Worm (Caenorhabditis elegans) whole organism, L3 larva: Measurements from ENCODE around the gene gcy-33.
"Not testable (repeated sequence)": the region's sequence is repeated elsewhere in the genome, so short reads cannot be mapped to it uniquely, and the experiment has no call there.

Experiments
- R02D3.7 ChIP-seq: fragments of 150-350 bp; optimal IDR thresholded peaks from 2 replicates; lab custom pipeline; 2014; ENCODE audit warnings: missing biosample characterization, missing genetic modification characterization
- ZK546.5 ChIP-seq: sonication (generic microtip); optimal IDR thresholded peaks from 2 replicates; lab custom pipeline; 2017; ENCODE audit warnings: missing biosample characterization, missing genetic modification characterization
- ceh-28 ChIP-seq: fragments of 150-350 bp; optimal IDR thresholded peaks from 2 replicates; lab custom pipeline; 2014; ENCODE audit warnings: missing biosample characterization, missing genetic modification reagents, missing genetic modification characterization
- ceh-9 ChIP-seq: sonication (generic microtip); optimal IDR thresholded peaks from 2 replicates; lab custom pipeline; 2018; ENCODE audit warnings: missing biosample characterization, missing genetic modification characterization
- daf-12 ChIP-seq: fragments of 150-350 bp; optimal IDR thresholded peaks from 2 replicates; lab custom pipeline; 2014; ENCODE audit warnings: missing biosample characterization, missing genetic modification reagents, missing genetic modification characterization
- egl-27 ChIP-seq: sonication (generic microtip); optimal IDR thresholded peaks from 4 replicates; lab custom pipeline; 2017; ENCODE audit warnings: missing biosample characterization, missing genetic modification reagents, missing genetic modification characterization
- egl-5 ChIP-seq: fragments of 150-350 bp; optimal IDR thresholded peaks from 2 replicates; lab custom pipeline; 2017; ENCODE audit warnings: missing biosample characterization, missing genetic modification reagents, missing genetic modification characterization, inconsistent platforms
- elt-1 ChIP-seq: fragments of 150-350 bp; optimal IDR thresholded peaks from 2 replicates; lab custom pipeline; 2014; ENCODE audit warnings: missing biosample characterization, missing genetic modification characterization
- elt-2 ChIP-seq: sonication (generic microtip); optimal IDR thresholded peaks from 2 replicates; lab custom pipeline; 2016; ENCODE audit warnings: missing genetic modification reagents, mild to moderate bottlenecking, missing genetic modification characterization, missing compliant biosample characterization
- elt-3 ChIP-seq, 3 experiments: fragments of 150-350 bp in 1 of 3; sonication (generic microtip) in 2 of 3; optimal IDR thresholded peaks; 2 replicates in 2 of 3; 4 replicates in 1 of 3; lab custom pipeline; 2014 to 2017; ENCODE audit warnings: missing biosample characterization in 3 of 3, missing genetic modification characterization in 3 of 3
- fkh-10 ChIP-seq: sonication (generic microtip); optimal IDR thresholded peaks from 2 replicates; lab custom pipeline; 2017; ENCODE audit warnings: missing biosample characterization, missing genetic modification reagents, missing genetic modification characterization
- fkh-2 ChIP-seq: fragments of 150-350 bp; optimal IDR thresholded peaks from 2 replicates; lab custom pipeline; 2014; ENCODE audit warnings: missing biosample characterization, missing genetic modification reagents, missing genetic modification characterization
- fos-1 ChIP-seq: fragments of 150-350 bp; optimal IDR thresholded peaks from 2 replicates; lab custom pipeline; 2014; ENCODE audit warnings: missing biosample characterization, missing genetic modification characterization
- hmg-11 ChIP-seq: sonication (generic microtip); optimal IDR thresholded peaks from 2 replicates; lab custom pipeline; 2016; ENCODE audit warnings: missing genetic modification characterization, missing compliant biosample characterization
- jun-1 ChIP-seq: fragments of 150-350 bp; optimal IDR thresholded peaks from 2 replicates; lab custom pipeline; 2014; ENCODE audit warnings: missing biosample characterization, missing genetic modification reagents, missing genetic modification characterization
- lin-15B ChIP-seq: fragments of 150-350 bp; optimal IDR thresholded peaks from 2 replicates; lab custom pipeline; 2014; ENCODE audit warnings: missing biosample characterization, missing genetic modification characterization
- lin-39 ChIP-seq: fragments of 150-350 bp; optimal IDR thresholded peaks from 2 replicates; lab custom pipeline; 2018; ENCODE audit warnings: missing biosample characterization, missing genetic modification reagents, missing genetic modification characterization
- lsy-12 ChIP-seq: sonication (generic microtip); optimal IDR thresholded peaks from 2 replicates; lab custom pipeline; 2016; ENCODE audit warnings: mild to moderate bottlenecking, missing genetic modification characterization, missing compliant biosample characterization
- mdl-1 ChIP-seq: fragments of 150-350 bp; optimal IDR thresholded peaks from 2 replicates; lab custom pipeline; 2014; ENCODE audit warnings: missing biosample characterization, missing genetic modification characterization
- nfya-1 ChIP-seq: sonication (generic microtip); optimal IDR thresholded peaks from 2 replicates; lab custom pipeline; 2017; ENCODE audit warnings: missing genetic modification characterization, mild to moderate bottlenecking, missing compliant biosample characterization, antibody characterized with exemption, moderate library complexity; ENCODE audit not compliant: insufficient read depth
- nhr-11 ChIP-seq: fragments of 150-350 bp; optimal IDR thresholded peaks from 2 replicates; lab custom pipeline; 2014; ENCODE audit warnings: missing biosample characterization, missing genetic modification characterization
- nhr-23 ChIP-seq: fragments of 150-350 bp; optimal IDR thresholded peaks from 2 replicates; lab custom pipeline; 2014; ENCODE audit warnings: missing biosample characterization, missing genetic modification reagents, missing genetic modification characterization
- nhr-67 ChIP-seq: fragments of 150-350 bp; optimal IDR thresholded peaks from 2 replicates; lab custom pipeline; 2014; ENCODE audit warnings: missing biosample characterization, missing genetic modification characterization
- pha-4 ChIP-seq: fragments of 150-350 bp; optimal IDR thresholded peaks from 2 replicates; lab custom pipeline; 2014; ENCODE audit warnings: missing biosample characterization, missing genetic modification reagents, missing genetic modification characterization
- pqm-1 ChIP-seq: fragments of 150-350 bp; optimal IDR thresholded peaks from 2 replicates; lab custom pipeline; 2017; ENCODE audit warnings: missing biosample characterization, missing genetic modification characterization, inconsistent platforms
- sea-2 ChIP-seq: fragments of 150-350 bp; sonication (generic microtip); optimal IDR thresholded peaks from 4 replicates; lab custom pipeline; 2014; ENCODE audit warnings: missing biosample characterization, missing genetic modification reagents, missing genetic modification characterization
- skn-1 ChIP-seq: fragments of 150-350 bp; optimal IDR thresholded peaks from 2 replicates; lab custom pipeline; 2014; ENCODE audit warnings: missing biosample characterization, missing genetic modification characterization
- snpc-4 ChIP-seq: fragments of 150-350 bp; optimal IDR thresholded peaks from 2 replicates; lab custom pipeline; 2014; ENCODE audit warnings: missing biosample characterization, missing genetic modification characterization
- unc-39 ChIP-seq: sonication (generic microtip); optimal IDR thresholded peaks from 4 replicates; lab custom pipeline; 2017; ENCODE audit warnings: missing biosample characterization, missing genetic modification characterization
- unc-62 ChIP-seq: fragments of 150-350 bp; sonication (generic microtip); optimal IDR thresholded peaks from 4 replicates; lab custom pipeline; 2014; ENCODE audit warnings: missing biosample characterization, missing genetic modification reagents, missing genetic modification characterization
- ztf-11 ChIP-seq: fragments of 150-350 bp; optimal IDR thresholded peaks from 2 replicates; lab custom pipeline; 2014; ENCODE audit warnings: missing biosample characterization, missing genetic modification characterization
- ztf-4 ChIP-seq: fragments of 150-350 bp; optimal IDR thresholded peaks from 2 replicates; lab custom pipeline; 2014; ENCODE audit warnings: missing biosample characterization, missing genetic modification characterization

The gcy-33 gene

DNA sequence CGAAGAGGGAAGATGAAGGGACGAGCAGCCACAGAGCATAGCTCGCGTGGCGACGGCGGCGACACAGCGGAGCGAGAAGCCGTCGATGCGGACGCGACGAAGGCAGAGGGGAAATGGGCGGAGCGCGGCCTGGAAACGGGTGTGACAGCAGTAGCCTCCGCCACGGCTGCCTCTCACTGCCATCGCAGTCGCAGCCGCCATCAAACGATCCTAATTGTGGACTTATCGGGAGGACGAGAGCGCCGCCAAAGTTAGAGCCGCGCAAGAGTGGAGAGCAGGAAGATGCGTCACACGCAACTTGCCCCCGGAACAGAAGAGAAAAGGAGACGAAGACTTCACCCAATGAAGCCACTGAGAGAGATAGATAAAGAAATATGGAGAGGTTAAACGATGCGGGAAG is 22.7 kb upstream of the gcy-33 start:
- peak; percentile 76 for TF ChIP-seq lin-39 (tag; lab: Kevin White, UChicago)
- peak; percentile 12 for TF ChIP-seq snpc-4 (tag; lab: Kevin White, UChicago)
- TF ChIP-seq ztf-11, result no peak
- peak; percentile 51 for TF ChIP-seq nfya-1
- TF ChIP-seq fkh-10 (GFP tag; lab: Kevin White, UChicago), result peak; percentile 39
- TF ChIP-seq egl-27, result no peak
- TF ChIP-seq hmg-11 (tag; lab: Kevin White, UChicago), result peak; percentile 63
- TF ChIP-seq egl-5, result peak; percentile 17

DNA sequence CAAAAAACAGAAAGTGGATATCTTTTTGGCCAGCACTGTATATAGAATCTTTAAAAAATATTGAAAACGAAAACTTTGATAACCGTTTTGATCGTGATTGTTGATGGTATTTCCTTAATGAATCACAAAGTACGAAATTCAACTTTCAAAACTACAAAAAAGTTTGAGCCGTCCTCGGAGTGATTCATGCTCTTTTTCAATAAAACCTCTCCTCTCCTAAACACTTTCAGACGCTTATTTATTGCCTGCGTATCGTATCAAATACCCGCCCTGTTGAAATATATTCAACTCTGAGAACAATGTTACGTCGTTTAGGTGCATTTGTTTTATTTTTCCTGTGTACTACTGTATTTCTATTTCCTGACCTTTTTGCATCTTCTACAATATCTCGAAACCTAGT is 19.3 kb upstream of the gcy-33 start:
- TF ChIP-seq egl-5 (no peak), mdl-1 (tag; lab: Kevin White, UChicago) (no peak), daf-12 (no peak), fos-1 (tag; lab: Kevin White, UChicago) (no peak), elt-1 (no peak), pqm-1 (tag; lab: Kevin White, UChicago) (peak; percentile 70), ceh-28 (tag; lab: Kevin White, UChicago) (no peak), pha-4 (tag; lab: Kevin White, UChicago) (no peak), fkh-2 (no peak), ZK546.5 (tag; lab: Kevin White, UChicago) (no peak), ceh-9 (no peak), skn-1 (tag; lab: Kevin White, UChicago) (no peak), R02D3.7 (tag; lab: Kevin White, UChicago) (no peak), elt-2 (tag; lab: Kevin White, UChicago) (peak; percentile 39), egl-27 (no peak), lin-39 (tag; lab: Kevin White, UChicago) (no peak), nhr-23 (tag; lab: Kevin White, UChicago) (no peak)

DNA sequence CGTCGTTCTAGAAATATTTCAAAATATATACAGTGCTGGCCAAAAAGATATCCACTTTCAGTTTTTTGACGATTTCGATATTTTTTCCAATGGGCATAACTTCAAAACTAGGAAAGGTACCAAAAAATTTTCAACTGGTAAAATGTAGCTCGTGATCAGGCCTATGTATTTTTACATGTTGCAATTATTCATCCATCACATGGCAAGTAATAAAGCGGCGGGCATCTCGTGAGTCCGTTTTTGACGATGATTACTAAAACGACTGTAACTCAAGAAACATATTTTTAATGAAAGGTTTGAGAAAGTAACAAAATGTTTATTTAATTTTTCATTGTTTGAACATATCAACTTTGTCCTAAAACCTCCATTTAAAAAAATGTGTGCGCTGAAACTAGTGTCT is 18.4 kb upstream of the gcy-33 start, which contains the start of gene F10C2.3:
Gene F10C2.3 (plus strand): TSS at position 301 of the 400 bp plus-strand sequence.
- not testable (repeated sequence) for TF ChIP-seq nfya-1; jun-1 (tag; lab: Kevin White, UChicago); elt-1

DNA sequence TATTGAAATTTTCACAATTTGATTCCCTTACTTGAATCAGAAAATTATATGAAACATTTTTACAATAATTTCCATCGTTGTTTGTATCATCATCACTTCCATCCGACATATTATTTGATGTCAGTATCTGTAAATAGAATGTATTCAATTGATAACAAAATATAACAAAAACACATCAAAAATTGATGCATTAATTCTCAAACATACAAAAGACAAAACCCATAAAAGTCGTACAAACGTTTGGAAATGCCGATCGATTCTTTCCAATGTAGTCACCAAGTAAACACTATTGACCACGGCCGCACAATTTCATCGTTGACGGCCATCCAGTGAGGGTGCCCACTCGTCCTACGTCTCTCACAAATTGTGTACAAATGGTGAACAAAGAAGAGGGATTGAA is 11.7 kb upstream of the gcy-33 start, which contains the start of gene add-2:
Gene add-2 (minus strand): TSS at position 109 of the 400 bp plus-strand sequence.
- TF ChIP-seq elt-2 (tag; lab: Kevin White, UChicago), result peak; percentile 52
- no peak for TF ChIP-seq fkh-10 (GFP tag; lab: Kevin White, UChicago)
- TF ChIP-seq jun-1 (tag; lab: Kevin White, UChicago), result no peak
- no peak for TF ChIP-seq egl-27
- TF ChIP-seq pqm-1 (tag; lab: Kevin White, UChicago), result peak; percentile 50
- TF ChIP-seq pha-4 (tag; lab: Kevin White, UChicago), result peak; percentile 65
- no peak for TF ChIP-seq nhr-11
- TF ChIP-seq, all 47 proteins: peak for 3

DNA sequence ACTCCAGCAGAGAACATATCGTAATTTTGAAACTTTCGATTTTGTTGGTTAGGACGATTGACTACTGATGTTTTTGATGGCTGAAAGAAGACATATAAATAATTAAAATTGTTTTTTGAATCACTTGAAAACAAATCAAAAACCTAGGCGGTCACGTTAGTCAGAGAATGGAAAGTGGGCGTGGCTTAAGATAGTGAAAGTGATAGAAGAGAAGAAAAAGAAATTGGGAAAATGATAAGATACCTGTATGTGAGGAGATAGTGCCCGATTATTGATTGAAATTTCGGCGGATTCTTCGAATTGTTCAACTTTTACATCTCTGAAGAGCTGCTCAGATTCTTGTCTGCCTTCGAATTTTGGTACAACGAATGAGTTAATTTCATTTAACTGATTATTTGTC is 10.1 kb upstream of the gcy-33 start:
- peak in 1 of 3 experiments; percentile 16 for TF ChIP-seq elt-3 (tag; optimal IDR thresholded peaks at IDR 0.05; lab: Kevin White, UChicago)
- no peak for TF ChIP-seq nhr-67 (tag; lab: Kevin White, UChicago)
- peak; percentile 0 for TF ChIP-seq elt-2 (tag; lab: Kevin White, UChicago)
- TF ChIP-seq ceh-28 (tag; lab: Kevin White, UChicago), result no peak
- TF ChIP-seq ztf-4 (tag; lab: Kevin White, UChicago), result no peak
- no peak for TF ChIP-seq fkh-10 (GFP tag; lab: Kevin White, UChicago)
- TF ChIP-seq lin-15B, result no peak

DNA sequence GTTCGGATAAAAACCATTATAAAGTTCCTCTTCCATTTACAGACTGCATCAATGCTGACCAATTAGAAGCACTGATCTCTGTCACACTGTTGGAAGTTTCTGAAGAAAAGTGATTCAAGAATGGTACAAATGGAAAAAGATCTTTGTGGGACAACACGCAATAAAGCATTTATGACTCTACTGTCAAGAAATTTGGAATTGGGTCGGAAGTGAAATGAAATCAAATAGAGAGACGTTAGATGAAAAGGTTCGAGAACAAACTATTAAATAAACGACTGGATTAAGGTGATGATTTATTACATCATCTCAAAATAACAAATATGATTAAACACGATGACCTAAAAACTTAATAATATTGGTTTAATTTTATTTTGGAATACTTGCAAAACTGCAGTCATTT is 4.9 kb upstream of the gcy-33 start, which contains the start of gene F57F5.3:
Gene F57F5.3 (minus strand): TSS at position 101 of the 400 bp plus-strand sequence.
- TF ChIP-seq elt-1 (no peak), unc-62 (GFP tag; lab: Kevin White, UChicago) (no peak), pha-4 (tag; lab: Kevin White, UChicago) (no peak), lsy-12 (tag; lab: Kevin White, UChicago) (no peak), ceh-9 (no peak), hmg-11 (tag; lab: Kevin White, UChicago) (no peak), mdl-1 (tag; lab: Kevin White, UChicago) (no peak), unc-39 (tag; lab: Kevin White, UChicago) (no peak), fkh-10 (GFP tag; lab: Kevin White, UChicago) (no peak), lin-15B (no peak), sea-2 (GFP tag; lab: Kevin White, UChicago) (no peak), jun-1 (tag; lab: Kevin White, UChicago) (no peak), pqm-1 (tag; lab: Kevin White, UChicago) (no peak)
- TF ChIP-seq, all 47 proteins: peak for 0
